Fruit fly (Drosophila melanogaster) whole organism, pupa: Measurements from ENCODE around the gene Tsp.

ENCODE experiments used
- CG10348 ChIP-seq: fragments of 200-800 bp; sonication (Bioruptor generic); IDR thresholded peaks from 2 replicates; pipeline ENCODE4 v1.3.6; 2022; ENCODE audit warnings: missing biosample characterization, missing genetic modification characterization
- CG12605 ChIP-seq: fragments of 200-800 bp; sonication (Bioruptor generic); IDR thresholded peaks from 2 replicates; pipeline ENCODE4 v1.3.6; 2022; ENCODE audit warnings: missing biosample characterization, missing genetic modification characterization
- CG32121 ChIP-seq: fragments of 200-800 bp; sonication (Bioruptor generic); IDR thresholded peaks from 2 replicates; pipeline ENCODE4 v1.3.6; 2022; ENCODE audit warnings: missing biosample characterization, missing genetic modification characterization
- CG8159 ChIP-seq: fragments of 200-800 bp; sonication (Bioruptor generic); optimal IDR thresholded peaks from 3 replicates; lab custom pipeline; 2018; ENCODE audit warnings: missing biosample characterization, mild to moderate bottlenecking, missing genetic modification characterization, moderate library complexity
- CG8301 ChIP-seq: fragments of 200-800 bp; sonication (Bioruptor generic); optimal IDR thresholded peaks from 2 replicates; lab custom pipeline; 2018; ENCODE audit warnings: missing biosample characterization, mild to moderate bottlenecking, missing genetic modification characterization
- CG9948 ChIP-seq: fragments of 200-800 bp; sonication (Bioruptor generic); optimal IDR thresholded peaks from 2 replicates; lab custom pipeline; 2018; ENCODE audit warnings: missing biosample characterization, mild to moderate bottlenecking, missing genetic modification characterization, moderate library complexity
- D1 ChIP-seq: fragments of 200-800 bp; sonication (Bioruptor generic); optimal IDR thresholded peaks from 2 replicates; lab custom pipeline; 2018; ENCODE audit warnings: missing biosample characterization, mild to moderate bottlenecking, missing genetic modification characterization, moderate library complexity
- EcR ChIP-seq: fragments of 200-800 bp; sonication (Bioruptor generic); optimal IDR thresholded peaks from 3 replicates; lab custom pipeline; 2019; ENCODE audit warnings: missing biosample characterization, missing genetic modification characterization, mild to moderate bottlenecking, moderate library complexity, missing genetic modification reagents
- Ets98B ChIP-seq: fragments of 200-800 bp; sonication (Bioruptor generic); IDR thresholded peaks from 2 replicates; pipeline ENCODE4 v1.3.6; 2022; ENCODE audit warnings: missing biosample characterization, missing genetic modification characterization
- Pif1B ChIP-seq: fragments of 200-800 bp; sonication (Bioruptor generic); optimal IDR thresholded peaks from 3 replicates; lab custom pipeline; 2016; ENCODE audit warnings: missing biosample characterization, missing genetic modification characterization
- Snoo ChIP-seq: fragments of 200-800 bp; sonication (Bioruptor generic); optimal IDR thresholded peaks from 3 replicates; lab custom pipeline; 2017; ENCODE audit warnings: missing biosample characterization, mild to moderate bottlenecking, missing genetic modification characterization, inconsistent platforms
- rn ChIP-seq: fragments of 200-800 bp; sonication (Bioruptor generic); IDR thresholded peaks from 2 replicates; pipeline ENCODE4 v1.3.6; 2022; ENCODE audit warnings: missing biosample characterization, missing genetic modification characterization

dm6 chr2L:6686612-6687011 lies 22.3 kb downstream of the Tsp start, which contains the start of gene CG11327:
- TF ChIP-seq CG9948 (no peak), Pif1B (GFP tag; lab: Kevin White, UChicago) (no peak), D1 (tag; lab: Kevin White, UChicago) (no peak), CG8301 (tag; lab: Kevin White, UChicago) (no peak), Snoo (tag; lab: Kevin White, UChicago) (no peak), rn (no peak), CG10348 (GFP tag; lab: Robert Waterston, UW) (no peak), EcR (GFP tag; lab: Kevin White, UChicago) (no peak), CG8159 (no peak), CG32121 (no peak), Ets98B (GFP tag; lab: Robert Waterston, UW) (no peak), CG12605 (GFP tag; lab: Robert Waterston, UW) (no peak)
